Worm (Caenorhabditis elegans) whole organism, L2 larva: ENCODE data around the gene snf-7.
A peak's percentile ranks its signal among the peaks of the same experiment; 100 is the strongest.

ENCODE experiments used
- R02D3.7 ChIP-seq: fragments of 150-350 bp; optimal IDR thresholded peaks from 2 replicates; lab custom pipeline; 2014; ENCODE audit warnings: missing biosample characterization, missing genetic modification characterization
- aly-2 ChIP-seq: fragments of 150-350 bp; optimal IDR thresholded peaks from 2 replicates; lab custom pipeline; 2014; ENCODE audit warnings: missing biosample characterization, missing genetic modification characterization
- elt-3 ChIP-seq: sonication (generic microtip); optimal IDR thresholded peaks from 2 replicates; lab custom pipeline; 2017; ENCODE audit warnings: missing biosample characterization, missing genetic modification characterization
- fos-1 ChIP-seq: fragments of 150-350 bp; optimal IDR thresholded peaks from 2 replicates; lab custom pipeline; 2014; ENCODE audit warnings: missing biosample characterization, missing genetic modification characterization
- gmeb-1 ChIP-seq: fragments of 150-350 bp; optimal IDR thresholded peaks from 2 replicates; lab custom pipeline; 2014; ENCODE audit warnings: missing biosample characterization, missing genetic modification characterization
- lin-39 ChIP-seq: fragments of 150-350 bp; optimal IDR thresholded peaks from 2 replicates; lab custom pipeline; 2014; ENCODE audit warnings: missing biosample characterization, missing genetic modification reagents, missing genetic modification characterization
- mab-5 ChIP-seq: fragments of 150-350 bp; optimal IDR thresholded peaks from 2 replicates; lab custom pipeline; 2014; ENCODE audit warnings: missing biosample characterization, missing genetic modification characterization
- mdl-1 ChIP-seq, 2 experiments: fragments of 150-350 bp in 1 of 2; sonication (generic microtip) in 1 of 2; optimal IDR thresholded peaks; 2 replicates each; lab custom pipeline; 2017; ENCODE audit warnings: missing biosample characterization in 2 of 2, missing genetic modification characterization in 2 of 2
- nhr-11 ChIP-seq: fragments of 150-350 bp; optimal IDR thresholded peaks from 2 replicates; lab custom pipeline; 2014; ENCODE audit warnings: missing biosample characterization, missing genetic modification characterization
- snpc-4 ChIP-seq: fragments of 150-350 bp; optimal IDR thresholded peaks from 2 replicates; lab custom pipeline; 2014; ENCODE audit warnings: missing biosample characterization, missing genetic modification characterization
- unc-39 ChIP-seq: fragments of 150-350 bp; optimal IDR thresholded peaks from 2 replicates; lab custom pipeline; 2014; ENCODE audit warnings: missing biosample characterization, missing genetic modification characterization
- zag-1 ChIP-seq: fragments of 150-350 bp; optimal IDR thresholded peaks from 2 replicates; lab custom pipeline; 2014; ENCODE audit warnings: missing biosample characterization, missing genetic modification characterization

DNA sequence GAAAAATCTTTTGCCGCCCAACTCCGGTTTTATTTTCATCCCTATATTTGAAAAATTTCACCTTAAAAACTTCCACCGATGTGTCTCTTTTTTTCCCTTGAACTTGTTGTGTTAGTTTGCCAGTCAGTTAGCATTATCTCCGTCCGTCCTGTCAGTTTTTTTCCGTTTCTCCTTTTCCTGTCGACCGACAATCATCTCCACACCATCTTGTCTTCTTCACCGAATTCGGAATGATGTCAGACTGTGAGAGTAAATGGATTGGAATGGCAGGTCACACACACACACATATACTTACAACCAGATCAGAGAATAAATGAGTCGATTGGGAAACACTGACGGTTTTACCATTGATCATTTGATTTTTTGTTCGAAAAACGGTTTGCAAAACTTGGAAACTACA is 6.7 kb downstream of the snf-7 start:
- no peak for TF ChIP-seq mab-5
- TF ChIP-seq R02D3.7 (tag; lab: Kevin White, UChicago): no peak
- TF ChIP-seq nhr-11 (tag; lab: Kevin White, UChicago): no peak
- no peak for TF ChIP-seq zag-1 (tag; lab: Kevin White, UChicago)
- no peak for TF ChIP-seq elt-3 (tag; lab: Kevin White, UChicago)
- TF ChIP-seq lin-39 (tag; lab: Kevin White, UChicago): no peak
- peak; percentile 23 for TF ChIP-seq fos-1
- no peak for TF ChIP-seq mdl-1 (tag; optimal IDR thresholded peaks at IDR 0.05; lab: Kevin White, UChicago)
- TF ChIP-seq unc-39: no peak
- TF ChIP-seq snpc-4: no peak
- TF ChIP-seq gmeb-1 (tag; lab: Kevin White, UChicago): no peak
- no peak for TF ChIP-seq aly-2 (tag; lab: Kevin White, UChicago)
